Worm (Caenorhabditis elegans): ENCODE data around the gene cdh-9.

DNA sequence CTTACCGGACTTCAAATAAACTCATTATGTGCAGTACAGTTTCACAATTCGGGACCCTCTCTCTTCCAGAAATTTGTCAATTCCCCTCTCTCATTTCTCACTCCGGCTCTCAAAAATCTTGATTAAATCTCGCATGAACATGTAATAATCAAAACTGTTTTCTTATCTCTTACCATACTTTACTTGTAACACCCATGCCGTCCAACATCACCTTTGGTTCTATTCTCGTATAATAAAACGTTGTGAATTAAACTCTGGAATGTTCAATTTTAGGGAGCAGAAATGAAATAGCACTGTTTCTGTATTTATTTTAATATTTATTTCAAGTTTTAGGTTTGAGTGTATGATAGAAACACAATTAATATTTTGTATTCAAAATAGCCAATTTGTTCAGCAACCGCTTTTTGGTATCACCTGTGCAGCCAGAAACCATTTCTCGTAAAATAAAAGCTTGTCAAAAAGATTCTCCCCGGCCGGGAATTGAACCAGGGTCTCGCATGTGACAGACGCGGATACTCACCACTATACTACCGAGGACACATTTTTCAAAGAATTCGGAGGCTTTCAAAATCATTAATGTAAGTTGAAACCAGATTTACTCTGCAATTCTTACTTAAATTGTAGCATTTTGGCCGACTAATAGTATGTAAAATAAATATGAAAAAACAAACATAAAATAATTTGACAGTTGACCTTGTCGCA, 22.5 kb downstream of the cdh-9 start:
- no peak for TF ChIP-seq him-1 (tag; optimal IDR thresholded peaks at IDR 0.05)
- TF ChIP-seq dao-5 (tag; optimal IDR thresholded peaks at IDR 0.05), result no peak
